Fruit fly (Drosophila melanogaster) whole organism, embryonic: Measurements from ENCODE around the gene TotM.

ENCODE experiments used
- Abd-B ChIP-seq: fragments of 200-800 bp; sonication (Bioruptor generic); optimal IDR thresholded peaks from 2 replicates; lab custom pipeline; 2018; ENCODE audit warnings: missing biosample characterization, mild to moderate bottlenecking, missing genetic modification characterization, moderate library complexity
- Antp ChIP-seq: fragments of 200-800 bp; sonication (Bioruptor generic); optimal IDR thresholded peaks from 3 replicates; lab custom pipeline; 2016; ENCODE audit warnings: missing biosample characterization, missing genetic modification characterization
- Bdp1 ChIP-seq: fragments of 200-800 bp; sonication (Bioruptor generic); optimal IDR thresholded peaks from 3 replicates; lab custom pipeline; 2016; ENCODE audit warnings: missing biosample characterization, missing genetic modification characterization
- CG10959 ChIP-seq: fragments of 200-800 bp; sonication (Bioruptor generic); IDR thresholded peaks from 2 replicates; pipeline ENCODE4 v1.3.6; 2022; ENCODE audit warnings: missing biosample characterization, missing genetic modification characterization
- CG11456 ChIP-seq: fragments of 200-800 bp; sonication (Bioruptor generic); IDR thresholded peaks from 3 replicates; pipeline ENCODE4 v1.3.6; 2022; ENCODE audit warnings: missing biosample characterization, missing genetic modification characterization
- CG12071 ChIP-seq: fragments of 200-800 bp; sonication (Bioruptor generic); optimal IDR thresholded peaks from 3 replicates; lab custom pipeline; 2018; ENCODE audit warnings: missing biosample characterization, mild to moderate bottlenecking, missing genetic modification characterization
- CG12942 ChIP-seq: fragments of 200-800 bp; sonication (Bioruptor generic); optimal IDR thresholded peaks from 3 replicates; lab custom pipeline; 2016; ENCODE audit warnings: missing biosample characterization, missing genetic modification characterization
- CG13123 ChIP-seq: fragments of 200-800 bp; sonication (Bioruptor generic); optimal IDR thresholded peaks from 2 replicates; lab custom pipeline; 2016; ENCODE audit warnings: missing biosample characterization, missing genetic modification characterization
- CG13287 ChIP-seq: fragments of 200-800 bp; sonication (Bioruptor generic); IDR thresholded peaks from 2 replicates; pipeline ENCODE4 v1.3.6; 2022; ENCODE audit warnings: missing biosample characterization, missing genetic modification characterization; ENCODE audit not compliant: partially characterized antibody
- CG15479 ChIP-seq: fragments of 200-800 bp; sonication (Bioruptor generic); optimal IDR thresholded peaks from 3 replicates; lab custom pipeline; 2019; ENCODE audit warnings: missing biosample characterization, mild to moderate bottlenecking, missing genetic modification characterization, moderate library complexity
- CG1647 ChIP-seq: fragments of 200-800 bp; sonication (Bioruptor generic); optimal IDR thresholded peaks from 3 replicates; lab custom pipeline; 2016; ENCODE audit warnings: missing biosample characterization, missing genetic modification characterization
- CG16779 ChIP-seq: fragments of 200-800 bp; sonication (Bioruptor generic); IDR thresholded peaks from 2 replicates; pipeline ENCODE4 v1.3.6; 2022; ENCODE audit warnings: missing biosample characterization, missing genetic modification characterization
- CG17328 ChIP-seq: fragments of 200-800 bp; sonication (Bioruptor generic); IDR thresholded peaks from 2 replicates; pipeline ENCODE4 v1.3.6; 2022; ENCODE audit warnings: missing biosample characterization, missing genetic modification characterization
- CG31365 ChIP-seq: fragments of 200-800 bp; sonication (Bioruptor generic); optimal IDR thresholded peaks from 2 replicates; lab custom pipeline; 2018; ENCODE audit warnings: missing biosample characterization, mild to moderate bottlenecking, missing genetic modification characterization
- CG34422 ChIP-seq: fragments of 200-800 bp; sonication (Bioruptor generic); IDR thresholded peaks from 3 replicates; pipeline ENCODE4 v1.3.6; 2022; ENCODE audit warnings: missing biosample characterization, missing genetic modification characterization
- CG4424 ChIP-seq: fragments of 200-800 bp; sonication (Bioruptor generic); optimal IDR thresholded peaks from 3 replicates; lab custom pipeline; 2016; ENCODE audit warnings: missing biosample characterization, missing genetic modification characterization
- CG6254 ChIP-seq: fragments of 200-800 bp; sonication (Bioruptor generic); optimal IDR thresholded peaks from 3 replicates; lab custom pipeline; 2017; ENCODE audit warnings: mild to moderate bottlenecking, missing biosample characterization, missing genetic modification reagents, missing genetic modification characterization
- CG7987 ChIP-seq: fragments of 200-800 bp; sonication (Bioruptor generic); optimal IDR thresholded peaks from 2 replicates; lab custom pipeline; 2018; ENCODE audit warnings: missing biosample characterization, mild to moderate bottlenecking, missing genetic modification characterization, moderate library complexity
- CkIIα-i1 ChIP-seq: fragments of 200-800 bp; sonication (Bioruptor generic); IDR thresholded peaks from 2 replicates; pipeline ENCODE4 v1.3.6; 2022; ENCODE audit warnings: missing biosample characterization, missing genetic modification characterization
- D19B ChIP-seq: fragments of 200-800 bp; sonication (Bioruptor generic); optimal IDR thresholded peaks from 2 replicates; lab custom pipeline; 2017; ENCODE audit warnings: missing biosample characterization, mild to moderate bottlenecking, missing genetic modification characterization
- Fer2 ChIP-seq: fragments of 200-800 bp; sonication (Bioruptor generic); optimal IDR thresholded peaks from 2 replicates; lab custom pipeline; 2018; ENCODE audit warnings: missing biosample characterization, mild to moderate bottlenecking, missing genetic modification characterization, moderate library complexity
- H2.0 ChIP-seq: fragments of 200-800 bp; sonication (Bioruptor generic); IDR thresholded peaks from 2 replicates; pipeline ENCODE4 v1.3.6; 2022; ENCODE audit warnings: missing biosample characterization, missing genetic modification characterization
- Hmr ChIP-seq: fragments of 200-800 bp; sonication (Bioruptor generic); optimal IDR thresholded peaks from 3 replicates; lab custom pipeline; 2017; ENCODE audit warnings: mild to moderate bottlenecking, missing biosample characterization, missing genetic modification reagents, missing genetic modification characterization
- Hsf ChIP-seq: fragments of 200-800 bp; sonication (Bioruptor generic); optimal IDR thresholded peaks from 3 replicates; lab custom pipeline; 2016; ENCODE audit warnings: missing biosample characterization, missing genetic modification characterization
- Kr ChIP-seq: fragments of 200-800 bp; sonication (Bioruptor generic); optimal IDR thresholded peaks from 2 replicates; lab custom pipeline; 2017; ENCODE audit warnings: missing biosample characterization, mild to moderate bottlenecking, missing genetic modification characterization
- NC2β ChIP-seq: fragments of 200-800 bp; sonication (Bioruptor generic); optimal IDR thresholded peaks from 2 replicates; lab custom pipeline; 2016; ENCODE audit warnings: missing biosample characterization, missing genetic modification characterization
- Spps ChIP-seq: fragments of 200-800 bp; sonication (Bioruptor generic); optimal IDR thresholded peaks from 2 replicates; lab custom pipeline; 2018; ENCODE audit warnings: missing biosample characterization, mild to moderate bottlenecking, missing genetic modification characterization
- ab ChIP-seq: fragments of 200-800 bp; sonication (Bioruptor generic); optimal IDR thresholded peaks from 2 replicates; lab custom pipeline; 2016; ENCODE audit warnings: missing biosample characterization, missing genetic modification characterization
- btn ChIP-seq: fragments of 200-800 bp; sonication (Bioruptor generic); optimal IDR thresholded peaks from 2 replicates; lab custom pipeline; 2016; ENCODE audit warnings: missing biosample characterization, missing genetic modification characterization
- crc ChIP-seq: fragments of 200-800 bp; sonication (Bioruptor generic); optimal IDR thresholded peaks from 2 replicates; lab custom pipeline; 2016; ENCODE audit warnings: missing biosample characterization, missing genetic modification characterization
- dan ChIP-seq: fragments of 200-800 bp; sonication (Bioruptor generic); IDR thresholded peaks from 2 replicates; pipeline ENCODE4 v1.3.6; 2022; ENCODE audit warnings: missing biosample characterization, missing genetic modification characterization
- en ChIP-seq: fragments of 200-800 bp; sonication (Bioruptor generic); optimal IDR thresholded peaks from 2 replicates; lab custom pipeline; 2016; ENCODE audit warnings: missing biosample characterization, missing genetic modification characterization
- fu2 ChIP-seq: fragments of 200-800 bp; sonication (Bioruptor generic); optimal IDR thresholded peaks from 2 replicates; lab custom pipeline; 2016; ENCODE audit warnings: missing biosample characterization, missing genetic modification characterization
- grau ChIP-seq: fragments of 200-800 bp; optimal IDR thresholded peaks from 3 replicates; lab custom pipeline; 2019; ENCODE audit warnings: missing biosample characterization, mild to moderate bottlenecking, missing genetic modification characterization, moderate library complexity
- ind ChIP-seq: fragments of 200-800 bp; sonication (Bioruptor generic); optimal IDR thresholded peaks from 3 replicates; lab custom pipeline; 2016; ENCODE audit warnings: missing biosample characterization, missing genetic modification characterization
- insv ChIP-seq, 2 experiments: fragments of 200-800 bp; sonication (Bioruptor generic); optimal IDR thresholded peaks; 3 replicates each; lab custom pipeline; 2016 to 2018; ENCODE audit warnings: missing biosample characterization in 2 of 2, missing genetic modification characterization in 2 of 2
- inv ChIP-seq: fragments of 200-800 bp; sonication (Bioruptor generic); IDR thresholded peaks from 2 replicates; pipeline ENCODE4 v1.3.6; 2022; ENCODE audit warnings: missing biosample characterization, missing genetic modification characterization; ENCODE audit not compliant: partially characterized antibody
- jing ChIP-seq: fragments of 200-800 bp; sonication (Bioruptor generic); optimal IDR thresholded peaks from 2 replicates; lab custom pipeline; 2018; ENCODE audit warnings: missing biosample characterization, mild to moderate bottlenecking, missing genetic modification characterization
- ken ChIP-seq: fragments of 200-800 bp; sonication (Bioruptor generic); IDR thresholded peaks from 3 replicates; pipeline ENCODE4 v1.3.6; 2022; ENCODE audit warnings: missing biosample characterization, missing genetic modification characterization
- knrl ChIP-seq: fragments of 200-800 bp; sonication (Bioruptor generic); IDR thresholded peaks from 3 replicates; pipeline ENCODE4 v1.3.6; 2022; ENCODE audit warnings: missing biosample characterization, missing genetic modification characterization; ENCODE audit not compliant: partially characterized antibody
- lab ChIP-seq: fragments of 200-800 bp; sonication (Bioruptor generic); optimal IDR thresholded peaks from 3 replicates; lab custom pipeline; 2017; ENCODE audit warnings: missing biosample characterization, missing genetic modification characterization, mild to moderate bottlenecking, moderate library complexity, missing genetic modification reagents
- nau ChIP-seq: fragments of 200-800 bp; sonication (Bioruptor generic); optimal IDR thresholded peaks from 3 replicates; lab custom pipeline; 2017; ENCODE audit warnings: missing biosample characterization, mild to moderate bottlenecking, missing genetic modification characterization, missing genetic modification reagents
- slbo ChIP-seq: fragments of 200-800 bp; sonication (Bioruptor generic); IDR thresholded peaks from 2 replicates; pipeline ENCODE4 v1.3.6; 2022; ENCODE audit warnings: missing biosample characterization, missing genetic modification characterization
- sr ChIP-seq: fragments of 200-800 bp; sonication (Bioruptor generic); IDR thresholded peaks from 3 replicates; pipeline ENCODE4 v1.3.6; 2022; ENCODE audit warnings: missing biosample characterization, missing genetic modification characterization
- stwl ChIP-seq: fragments of 200-800 bp; sonication (Bioruptor generic); optimal IDR thresholded peaks from 3 replicates; lab custom pipeline; 2018; ENCODE audit warnings: missing biosample characterization, mild to moderate bottlenecking, missing genetic modification characterization, moderate library complexity
- tna ChIP-seq: fragments of 200-800 bp; sonication (Bioruptor generic); IDR thresholded peaks from 2 replicates; pipeline ENCODE4 v1.3.6; 2022; ENCODE audit warnings: missing biosample characterization, missing genetic modification characterization; ENCODE audit not compliant: partially characterized antibody
- ttk ChIP-seq: fragments of 200-800 bp; sonication (Bioruptor generic); IDR thresholded peaks from 2 replicates; pipeline ENCODE4 v2.1.2; 2022; ENCODE audit warnings: missing biosample characterization, missing genetic modification characterization
- unpg ChIP-seq: fragments of 200-800 bp; sonication (Bioruptor generic); optimal IDR thresholded peaks from 3 replicates; lab custom pipeline; 2018; ENCODE audit warnings: missing biosample characterization, mild to moderate bottlenecking, missing genetic modification characterization, moderate library complexity
- z ChIP-seq: fragments of 200-800 bp; sonication (Bioruptor generic); IDR thresholded peaks from 3 replicates; pipeline ENCODE4 v1.3.6; 2022; ENCODE audit warnings: missing biosample characterization, missing genetic modification characterization

The TotM gene

dm6 chr2L:5326414-5327265, 3.0 kb upstream of the TotM start, which contains the start of the genes Ncoa6 and cype (continued):
- TF ChIP-seq jing (GFP tag; lab: Kevin White, UChicago) (no peak), CG12071 (GFP tag; lab: Kevin White, UChicago) (no peak), insv (GFP tag; optimal IDR thresholded peaks at IDR 0.05; lab: Kevin White, UChicago) (no peak), CG16779 (GFP tag; lab: Robert Waterston, UW) (no peak), D19B (GFP tag; lab: Kevin White, UChicago) (no peak), CkIIα-i1 (GFP tag; lab: Robert Waterston, UW) (no peak), dan (GFP tag; lab: Robert Waterston, UW) (no peak), knrl (GFP tag; lab: Robert Waterston, UW) (peak; percentile 78; the same call in 2 of the 3 replicates), tna (GFP tag; lab: Robert Waterston, UW) (peak; percentile 37; the same call in 1 of the 2 replicates), Abd-B (GFP tag; lab: Kevin White, UChicago) (peak; percentile 54), Fer2 (peak; percentile 48), CG17328 (no peak), ab (GFP tag; lab: Kevin White, UChicago) (no peak), ind (GFP tag; lab: Kevin White, UChicago) (peak; percentile 32), fu2 (GFP tag; lab: Kevin White, UChicago) (no peak), CG11456 (peak; percentile 68; the same call in 2 of the 3 replicates), btn (GFP tag; lab: Kevin White, UChicago) (no peak), z (GFP tag; lab: Robert Waterston, UW) (no peak), CG15479 (GFP tag; lab: Kevin White, UChicago) (no peak), Kr (no peak), slbo (GFP tag; lab: Robert Waterston, UW) (peak; percentile 57), nau (GFP tag; lab: Kevin White, UChicago) (no peak), stwl (peak; percentile 38), en (GFP tag; lab: Kevin White, UChicago) (no peak), H2.0 (no peak), lab (peak; percentile 60), Hsf (peak; percentile 37), Antp (GFP tag; lab: Kevin White, UChicago) (no peak), Spps (tag; lab: Kevin White, UChicago) (no peak), NC2β (no peak), Hmr (peak; percentile 64), CG13123 (GFP tag; lab: Kevin White, UChicago) (no peak), grau (tag; lab: Kevin White, UChicago) (peak; percentile 66), unpg (GFP tag; lab: Kevin White, UChicago) (peak; percentile 38), CG12942 (peak; percentile 13), CG10959 (GFP tag; lab: Robert Waterston, UW) (no peak), ttk (peak; percentile 41), CG6254 (no peak), inv (GFP tag; lab: Robert Waterston, UW) (peak; percentile 69; the same call in 1 of the 2 replicates), Bdp1 (no peak), CG4424 (GFP tag; lab: Kevin White, UChicago) (peak; percentile 35), crc (GFP tag; lab: Kevin White, UChicago) (no peak), CG13287 (peak; percentile 87), CG31365 (tag; lab: Kevin White, UChicago) (no peak), CG7987 (GFP tag; lab: Kevin White, UChicago) (peak; percentile 28), ken (GFP tag; lab: Robert Waterston, UW) (peak; percentile 57; the same call in 2 of the 3 replicates), CG1647 (GFP tag; lab: Kevin White, UChicago) (no peak), CG34422 (GFP tag; lab: Robert Waterston, UW) (peak; percentile 40; the same call in 2 of the 3 replicates), sr (GFP tag; lab: Robert Waterston, UW) (no peak)
